Fruit fly (Drosophila melanogaster): Measurements from ENCODE around the gene Iml1.

Iml1 gene

DNA sequence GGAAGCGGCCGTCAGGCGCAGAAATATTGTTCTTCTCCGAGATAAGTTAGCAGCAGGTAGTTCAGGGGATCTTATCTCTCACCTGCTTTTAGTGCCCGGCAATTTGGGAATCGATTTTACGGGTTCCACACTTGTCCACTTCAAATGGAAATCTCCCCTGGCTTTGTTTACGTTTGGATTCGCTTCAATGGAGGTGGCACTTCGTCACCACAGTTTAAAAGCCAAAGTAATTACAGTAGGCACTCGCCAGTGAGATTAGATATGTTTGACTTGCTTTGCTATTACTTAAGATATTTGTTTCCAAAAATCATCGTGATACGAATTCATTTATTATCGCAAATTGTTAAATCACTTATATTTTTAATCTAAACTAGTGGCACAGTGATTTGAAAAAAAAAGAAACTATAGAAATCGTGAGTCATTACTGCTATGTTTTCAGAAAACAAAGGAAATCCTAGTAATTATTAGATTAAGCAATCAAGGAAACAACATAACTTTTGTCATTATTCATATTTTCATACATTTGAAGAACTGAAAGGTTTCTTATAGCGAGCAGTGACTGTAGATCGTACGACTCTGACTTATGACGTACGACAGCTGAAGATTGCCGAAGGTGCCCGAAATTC, 14.6 kb upstream of the Iml1 start (continued):
- TF ChIP-seq ac (GFP tag; optimal IDR thresholded peaks at IDR 0.05) (no peak), sens (GFP tag) (peak; percentile 77), Lim3 (GFP tag; IDR thresholded peaks at IDR 0.05) (no peak), Hr3 (GFP tag; optimal IDR thresholded peaks at IDR 0.05) (peak; percentile 53), CG15479 (GFP tag; optimal IDR thresholded peaks at IDR 0.05) (no peak), dmrt99B (tag; optimal IDR thresholded peaks at IDR 0.05) (peak; percentile 66), CG15011 (GFP tag; optimal IDR thresholded peaks at IDR 0.05) (peak; percentile 65), ems (GFP tag; optimal IDR thresholded peaks at IDR 0.05) (no peak), Chrac-16 (GFP tag; optimal IDR thresholded peaks at IDR 0.05) (peak; percentile 53), nerfin-1 (tag; optimal IDR thresholded peaks at IDR 0.05) (no peak), CHES-1-like (GFP tag; optimal IDR thresholded peaks at IDR 0.05) (no peak), dm (GFP tag; optimal IDR thresholded peaks at IDR 0.05) (no peak), CG1832 (GFP tag; optimal IDR thresholded peaks at IDR 0.05) (no peak), CG7357 (GFP tag; IDR thresholded peaks at IDR 0.05) (no peak), bsh (GFP tag; optimal IDR thresholded peaks at IDR 0.05) (peak in 1 of 2 experiments; percentile 21), exex (tag; optimal IDR thresholded peaks at IDR 0.05) (peak; percentile 98), CG17612 (GFP tag; IDR thresholded peaks at IDR 0.05) (no peak; the same call in 1 of the 2 replicates), CG2712 (tag; optimal IDR thresholded peaks at IDR 0.05) (peak; percentile 55), Hmx (GFP tag; optimal IDR thresholded peaks at IDR 0.05) (peak; percentile 54), CG13287 (GFP tag; IDR thresholded peaks at IDR 0.05; ENCODE audit: partially characterized antibody) (no peak), gsb-n (tag; optimal IDR thresholded peaks at IDR 0.05) (no peak), HmgZ (tag; optimal IDR thresholded peaks at IDR 0.05) (peak; percentile 25), p53 (GFP tag; optimal IDR thresholded peaks at IDR 0.05) (no peak), usp (GFP tag; optimal IDR thresholded peaks at IDR 0.05) (no peak), Jarid2 (GFP tag; optimal IDR thresholded peaks at IDR 0.05) (no peak), trem (tag; optimal IDR thresholded peaks at IDR 0.05) (no peak), danr (GFP tag; IDR thresholded peaks at IDR 0.05) (0 out of 2 replicates have a peak, but pooled peaks have one; percentile 11), dmrt11E (tag; optimal IDR thresholded peaks at IDR 0.05) (peak; percentile 30), br (optimal IDR thresholded peaks at IDR 0.05) (no peak), CG12391 (tag; optimal IDR thresholded peaks at IDR 0.05) (peak; percentile 54), vfl (GFP tag; optimal IDR thresholded peaks at IDR 0.05) (no peak), chif (GFP tag; optimal IDR thresholded peaks at IDR 0.05) (peak; percentile 8 to 26), ham (GFP tag; IDR thresholded peaks at IDR 0.05) (no peak), CG4424 (GFP tag; optimal IDR thresholded peaks at IDR 0.05) (peak; percentile 59), tgo (GFP tag; IDR thresholded peaks at IDR 0.05) (peak; percentile 45; the same call in 1 of the 3 replicates), CG2875 (GFP tag; optimal IDR thresholded peaks at IDR 0.05) (no peak), Drgx (GFP tag; IDR thresholded peaks at IDR 0.05) (no peak), crol (GFP tag; IDR thresholded peaks at IDR 0.05) (no peak), CrebB (tag; optimal IDR thresholded peaks at IDR 0.05) (no peak), dati (GFP tag; IDR thresholded peaks at IDR 0.05) (no peak), Aef1 (GFP tag; IDR thresholded peaks at IDR 0.05) (peak; percentile 30; the same call in 1 of the 3 replicates), CG30020 (tag; optimal IDR thresholded peaks at IDR 0.05) (no peak), repo (GFP tag; optimal IDR thresholded peaks at IDR 0.05) (no peak), emc (GFP tag; optimal IDR thresholded peaks at IDR 0.05) (no peak), kah (GFP tag; optimal IDR thresholded peaks at IDR 0.05) (no peak), CG9932 (GFP tag; IDR thresholded peaks at IDR 0.05) (peak; percentile 69), psq (GFP tag; optimal IDR thresholded peaks at IDR 0.05) (no peak), sima (GFP tag; optimal IDR thresholded peaks at IDR 0.05) (no peak), CG32772 (GFP tag; IDR thresholded peaks at IDR 0.05) (0 out of 2 replicates have a peak, but pooled peaks have one; percentile 11), sim (GFP tag; IDR thresholded peaks at IDR 0.05) (no peak), ewg (GFP tag; optimal IDR thresholded peaks at IDR 0.05) (no peak)

All from whole organism, embryonic.